Worm (Caenorhabditis elegans) whole organism, L3 larva: Measurements from ENCODE around the gene C36A4.4.

Experiments
- ceh-28 ChIP-seq: fragments of 150-350 bp; optimal IDR thresholded peaks from 2 replicates; lab custom pipeline; 2014; ENCODE audit warnings: missing biosample characterization, missing genetic modification reagents, missing genetic modification characterization
- lin-39 ChIP-seq: fragments of 150-350 bp; optimal IDR thresholded peaks from 2 replicates; lab custom pipeline; 2018; ENCODE audit warnings: missing biosample characterization, missing genetic modification reagents, missing genetic modification characterization
- nhr-237 ChIP-seq: fragments of 150-350 bp; optimal IDR thresholded peaks from 2 replicates; lab custom pipeline; 2014; ENCODE audit warnings: missing biosample characterization, missing genetic modification characterization
- nhr-28 ChIP-seq: fragments of 150-350 bp; optimal IDR thresholded peaks from 2 replicates; lab custom pipeline; 2014; ENCODE audit warnings: missing biosample characterization, missing genetic modification characterization

DNA sequence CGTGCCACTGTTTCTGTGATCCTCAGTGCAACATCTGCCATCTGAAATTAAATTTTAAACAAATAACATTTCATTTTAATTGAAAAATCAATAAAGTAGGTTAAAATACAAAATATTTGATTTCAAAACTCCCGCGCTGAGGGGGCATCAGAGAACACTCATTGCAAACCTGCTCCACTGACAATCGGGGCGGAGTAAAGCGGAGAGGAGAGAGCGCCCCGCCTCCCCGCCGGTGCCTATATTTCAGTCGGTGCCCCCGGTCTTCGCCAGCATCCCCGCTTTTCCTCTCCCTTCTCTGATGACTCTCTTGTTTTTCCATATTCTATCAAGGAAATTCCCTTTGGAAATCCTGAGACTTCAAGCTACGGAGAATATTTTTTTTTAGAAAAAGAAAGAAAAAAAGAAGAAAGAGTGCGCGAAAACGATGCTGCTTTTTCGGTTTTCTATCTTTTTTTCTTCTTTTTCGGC is 19.5 kb upstream of the C36A4.4 start, which contains the start of gene brc-1:
- TF ChIP-seq nhr-237 (tag; lab: Kevin White, UChicago) = no peak
- TF ChIP-seq lin-39 = peak; percentile 97
- TF ChIP-seq nhr-28 = no peak
- TF ChIP-seq ceh-28 (tag; lab: Kevin White, UChicago) = peak; percentile 54
